Worm (Caenorhabditis elegans) whole organism, L4/young adult: ENCODE measurements around the gene srsx-24.

Experiments
- W03F9.2 ChIP-seq: fragments of 150-350 bp; optimal IDR thresholded peaks from 2 replicates; lab custom pipeline; 2014; ENCODE audit warnings: missing biosample characterization, missing genetic modification characterization
- dao-5 ChIP-seq: sonication (generic microtip); optimal IDR thresholded peaks from 2 replicates; lab custom pipeline; 2016; ENCODE audit warnings: missing genotype, missing genetic modification characterization, moderate library complexity, missing compliant biosample characterization
- him-1 ChIP-seq: sonication (generic microtip); optimal IDR thresholded peaks from 2 replicates; lab custom pipeline; 2016; ENCODE audit warnings: missing genotype, missing genetic modification reagents, missing genetic modification characterization, missing compliant biosample characterization

Gene srsx-24

DNA sequence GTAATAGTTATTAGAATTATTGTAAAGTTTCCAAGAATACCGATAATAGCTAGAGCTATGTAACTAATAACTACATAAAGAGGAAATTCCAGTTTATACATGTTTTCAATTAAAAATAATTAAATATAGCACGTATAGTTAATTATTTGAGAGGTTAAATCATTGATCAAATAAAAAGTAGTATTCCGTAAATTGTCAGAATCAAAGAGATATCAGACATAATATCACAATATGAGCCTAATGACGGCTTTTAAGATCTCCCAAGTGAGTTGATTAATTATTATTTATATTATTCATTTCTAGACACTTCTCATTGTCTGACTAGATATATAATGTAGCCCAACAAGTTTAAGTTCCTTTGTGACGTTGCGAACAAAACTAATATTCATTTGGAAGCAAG lies at the start of gene srsx-24:
srsx-24 (minus strand) TSS at position 101 of the 400 bp plus-strand sequence.
- no peak for TF ChIP-seq him-1 (tag; lab: Kevin White, UChicago)
- no peak for TF ChIP-seq W03F9.2 (tag; lab: Kevin White, UChicago)
- no peak for TF ChIP-seq dao-5 (tag; lab: Kevin White, UChicago)

DNA sequence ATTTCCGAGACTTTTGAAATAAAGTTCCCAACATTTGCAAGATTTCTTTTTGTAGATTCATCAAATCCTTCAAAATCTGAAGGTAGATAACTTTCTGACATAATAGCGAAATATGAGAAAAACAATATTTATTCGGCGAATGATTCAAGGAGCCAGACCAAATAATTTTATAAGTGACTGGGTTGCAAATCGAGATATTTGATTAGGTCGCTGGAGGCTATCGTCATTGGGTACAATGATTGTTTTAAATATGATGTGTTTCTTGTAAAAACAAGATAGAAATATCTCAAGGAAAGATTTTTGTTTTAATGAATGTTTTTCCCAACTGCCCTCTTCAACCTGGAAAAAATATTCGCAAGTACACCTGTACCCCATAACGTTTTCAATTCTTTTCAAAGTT lies 49.6 kb upstream of the srsx-24 start, which contains the start of gene srw-69:
srw-69 (minus strand) TSS at position 101 of the 400 bp plus-strand sequence.
- TF ChIP-seq W03F9.2 (tag; lab: Kevin White, UChicago) = no peak

DNA sequence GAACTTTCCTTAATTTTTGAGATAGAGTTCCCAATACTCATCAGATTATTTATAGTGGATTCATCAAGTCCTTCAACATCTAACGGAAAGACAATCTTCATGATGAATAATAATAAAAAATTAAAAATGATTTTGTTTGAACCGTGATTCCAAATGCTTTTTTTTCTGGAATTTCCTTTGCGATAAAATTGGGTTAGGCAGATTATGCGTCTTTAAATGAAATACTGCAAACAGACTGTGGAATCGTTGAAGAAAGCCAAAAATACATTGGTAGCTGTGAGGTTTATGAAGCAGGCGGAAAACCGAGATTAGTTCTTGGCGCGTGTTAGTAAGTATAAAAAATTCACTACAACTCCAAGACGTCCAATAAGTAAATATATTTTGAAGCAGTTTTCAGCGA lies 47.3 kb upstream of the srsx-24 start, which contains the start of gene srw-68:
srw-68 (minus strand) TSS at position 101 of the 400 bp plus-strand sequence.
- TF ChIP-seq dao-5 (tag; lab: Kevin White, UChicago) (no peak), him-1 (tag; lab: Kevin White, UChicago) (no peak), W03F9.2 (tag; lab: Kevin White, UChicago) (no peak)

DNA sequence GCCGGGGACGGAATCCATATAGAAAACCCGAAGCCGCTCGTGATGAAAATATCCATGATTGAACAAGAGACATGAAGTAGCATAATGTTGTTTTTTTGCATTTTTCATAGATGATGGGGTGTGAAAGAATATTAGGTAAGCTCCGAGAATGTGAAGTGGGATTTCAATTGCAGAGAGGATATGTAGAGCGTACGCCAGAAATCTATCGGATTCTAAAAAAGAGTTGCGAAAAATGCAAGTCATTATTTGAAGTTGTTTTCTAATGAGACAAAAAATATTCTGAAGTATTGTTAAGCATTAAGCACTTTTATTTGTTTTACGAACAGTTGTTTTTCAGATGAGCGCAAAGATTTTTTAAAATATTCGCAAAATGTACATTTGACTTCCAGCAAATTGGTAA lies 45.1 kb upstream of the srsx-24 start, which contains the start of gene F18E3.10:
F18E3.10 (minus strand) TSS at position 101 of the 400 bp plus-strand sequence.
- TF ChIP-seq him-1 (tag; lab: Kevin White, UChicago) (no peak), dao-5 (tag; lab: Kevin White, UChicago) (no peak), W03F9.2 (tag; lab: Kevin White, UChicago) (no peak)

DNA sequence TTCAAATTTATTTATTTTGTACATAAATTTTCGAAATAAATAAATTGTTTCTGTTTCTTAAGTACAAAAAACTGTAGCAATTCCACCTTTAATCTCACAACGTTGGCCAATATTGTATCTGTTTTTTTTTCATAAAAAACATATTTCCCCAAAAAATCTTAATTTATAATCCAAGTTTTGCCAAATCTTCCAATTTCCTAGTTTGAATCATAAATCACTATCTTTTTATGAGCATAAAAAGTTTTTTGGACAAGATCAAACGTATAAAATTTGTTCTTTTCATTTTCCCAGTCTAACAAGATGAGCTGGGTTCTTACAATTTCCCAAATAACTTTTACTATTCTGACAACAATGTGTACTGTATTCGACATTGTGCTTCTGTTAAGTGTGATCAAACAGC lies 40.9 kb upstream of the srsx-24 start, which contains the start of gene srxa-4:
srxa-4 (plus strand) TSS at position 301 of the 400 bp plus-strand sequence.
- TF ChIP-seq W03F9.2 (tag; lab: Kevin White, UChicago) = no peak

DNA sequence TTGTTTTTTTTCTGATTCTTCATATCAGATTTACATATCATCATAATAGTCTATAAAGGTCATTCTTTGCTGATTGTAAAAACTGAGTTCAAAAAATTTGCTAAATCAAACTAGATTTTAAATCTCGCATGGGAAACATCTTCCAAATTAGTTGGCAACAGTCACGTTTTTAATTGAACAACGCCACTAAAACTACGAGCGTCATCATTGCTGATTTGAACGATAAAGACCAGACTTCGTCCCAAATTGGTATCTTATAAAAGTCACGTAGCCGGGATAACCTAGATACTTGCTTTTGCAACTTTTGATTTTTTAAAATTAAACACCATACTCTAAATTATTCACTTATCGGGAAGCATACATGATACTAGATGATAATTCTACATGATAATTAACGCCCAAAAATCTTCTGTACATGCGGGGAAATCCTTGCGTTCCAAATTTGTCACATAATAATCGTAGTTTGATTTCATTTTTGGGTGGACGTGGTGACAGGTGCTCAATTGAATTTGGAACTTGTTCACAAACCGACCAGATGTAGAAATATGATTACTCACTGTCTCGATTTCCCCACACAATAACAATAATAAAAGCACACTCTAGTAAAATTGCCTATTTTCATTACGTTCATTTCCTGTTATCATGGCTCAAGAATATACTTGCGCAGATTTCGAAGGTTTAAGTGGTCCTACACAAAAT lies 37.9 kb upstream of the srsx-24 start, which contains the start of gene srw-67:
srw-67 (plus strand) TSS at position 643 of the 699 bp plus-strand sequence.
- TF ChIP-seq dao-5 (tag; lab: Kevin White, UChicago) (no peak), W03F9.2 (tag; lab: Kevin White, UChicago) (no peak), him-1 (tag; lab: Kevin White, UChicago) (no peak)

DNA sequence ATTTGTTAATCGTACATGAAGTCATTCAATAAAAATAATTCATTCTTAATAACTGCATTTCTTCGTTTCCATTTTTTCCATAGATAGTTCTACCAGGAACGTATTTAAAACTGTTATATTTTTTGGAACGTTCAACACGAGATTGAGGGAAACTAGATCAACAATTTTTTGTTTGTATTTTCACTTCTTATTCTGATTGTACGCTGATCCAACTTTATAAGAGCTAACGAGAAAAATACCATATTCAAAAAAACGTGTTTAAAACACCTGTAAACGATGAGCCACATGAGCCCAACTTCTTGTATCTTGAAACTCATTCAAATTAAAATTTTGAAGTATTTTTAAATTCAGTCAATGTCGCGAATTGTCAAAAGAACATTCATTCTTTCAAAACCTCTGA lies 37.3 kb upstream of the srsx-24 start:
- TF ChIP-seq dao-5 (tag; lab: Kevin White, UChicago) (no peak), him-1 (tag; lab: Kevin White, UChicago) (no peak), W03F9.2 (tag; lab: Kevin White, UChicago) (no peak)

DNA sequence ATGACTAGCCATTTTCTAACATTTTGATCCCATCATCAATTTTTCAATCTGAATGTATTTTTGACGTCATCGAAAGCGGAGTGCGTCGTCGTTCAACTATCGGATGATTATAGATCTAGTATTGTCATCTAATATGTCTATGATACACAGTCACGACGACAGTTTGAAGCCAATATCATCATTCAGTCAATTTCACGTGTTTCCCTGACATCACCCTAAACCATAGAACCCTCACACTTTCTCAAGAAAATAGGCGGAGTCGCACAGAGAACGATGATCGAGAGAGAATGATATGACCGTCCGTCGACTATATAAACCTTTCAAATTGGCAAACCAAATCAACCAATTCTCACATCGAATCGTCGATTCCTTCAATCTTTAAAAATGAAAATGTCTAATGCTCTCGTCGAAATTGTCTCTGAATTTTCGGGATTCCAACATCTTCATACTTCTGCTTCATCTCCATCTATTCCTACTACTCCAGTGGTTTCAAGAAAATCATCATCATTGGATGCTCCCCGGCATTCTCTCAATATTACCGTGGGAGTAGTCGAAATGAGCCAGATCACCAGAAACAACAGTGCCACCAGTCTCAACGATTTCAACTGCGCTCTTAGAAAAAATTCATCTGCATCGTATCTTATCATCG lies 36.6 kb upstream of the srsx-24 start, which contains the start of gene F18E3.13:
F18E3.13 (plus strand) TSS at position 385 of the 649 bp plus-strand sequence.
- no peak for TF ChIP-seq dao-5 (tag; lab: Kevin White, UChicago)

DNA sequence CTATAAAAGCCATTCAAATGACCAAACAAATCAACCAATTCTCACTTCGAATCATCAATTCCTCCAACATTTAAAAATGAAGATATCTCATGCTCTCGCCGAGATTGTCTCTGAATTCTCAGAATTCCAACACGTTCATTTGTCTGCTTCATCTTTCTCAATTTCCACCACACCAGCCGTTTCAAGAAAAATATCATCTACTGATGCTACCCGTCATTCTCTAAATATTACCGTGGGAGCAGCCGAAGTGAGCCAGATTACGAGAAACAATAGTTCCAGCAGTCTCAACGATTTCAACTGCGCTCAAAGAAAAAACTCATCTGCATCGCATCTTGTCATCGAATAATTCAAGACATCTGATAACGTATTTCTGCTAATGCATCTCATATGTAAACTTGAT lies 35.6 kb upstream of the srsx-24 start, which contains the start of gene F18E3.12:
F18E3.12 (plus strand) TSS at position 77 of the 400 bp plus-strand sequence.
- TF ChIP-seq him-1 (tag; lab: Kevin White, UChicago) = no peak
- no peak for TF ChIP-seq W03F9.2 (tag; lab: Kevin White, UChicago)
- TF ChIP-seq dao-5 (tag; lab: Kevin White, UChicago) = no peak

DNA sequence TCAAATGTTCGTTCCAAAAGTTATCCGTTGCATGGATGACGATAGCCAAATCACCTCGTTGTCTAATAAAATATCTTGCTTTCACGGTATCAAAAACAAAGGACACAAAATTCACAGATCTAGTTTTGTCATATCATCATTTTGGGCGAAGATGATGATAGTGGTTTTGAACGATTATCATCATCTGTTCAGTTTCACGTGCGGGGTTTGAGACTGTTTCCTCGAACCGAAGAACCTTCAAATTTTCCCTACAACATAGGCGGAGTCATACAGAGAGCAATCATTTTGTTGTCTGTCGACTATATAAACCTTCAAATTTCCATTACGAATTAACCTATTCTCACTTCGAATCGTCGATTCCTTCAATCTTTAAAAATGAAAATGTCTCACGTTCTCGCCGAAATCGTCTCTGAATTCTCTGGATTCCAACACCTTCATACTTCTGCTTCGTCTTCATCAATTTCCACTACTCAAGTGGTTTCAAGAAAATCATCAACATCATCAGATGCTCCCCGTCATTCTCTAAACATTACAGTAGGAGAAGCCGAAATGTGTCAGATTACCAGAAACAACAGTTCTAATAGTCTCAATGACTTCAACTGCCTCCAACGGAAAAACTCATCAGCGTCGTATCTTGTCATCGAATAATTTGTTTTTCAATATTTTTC lies 34.0 kb upstream of the srsx-24 start, which contains the start of gene F18E3.11:
F18E3.11 (plus strand) TSS at position 376 of the 668 bp plus-strand sequence.
- TF ChIP-seq W03F9.2 (tag; lab: Kevin White, UChicago) (no peak), dao-5 (tag; lab: Kevin White, UChicago) (no peak), him-1 (tag; lab: Kevin White, UChicago) (no peak)

DNA sequence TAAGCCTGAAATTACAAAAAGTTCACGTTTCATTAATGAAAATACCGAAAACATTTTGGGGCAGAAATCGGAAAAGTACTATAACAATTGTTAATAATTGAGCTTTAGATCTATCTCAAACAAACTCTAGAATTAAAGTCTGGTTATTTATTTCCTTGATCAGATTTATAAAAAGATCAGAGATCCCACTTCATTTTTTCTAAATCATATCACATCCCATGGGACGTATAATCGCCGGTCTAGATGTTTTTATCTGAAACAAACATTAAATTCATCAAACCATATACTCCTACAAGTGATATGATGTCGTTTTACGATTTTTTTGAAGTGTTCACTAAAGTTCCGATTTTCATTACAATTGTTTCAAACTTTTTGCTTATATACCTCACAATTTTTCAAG lies 32.4 kb upstream of the srsx-24 start, which contains the start of gene str-41:
str-41 (plus strand) TSS at position 301 of the 400 bp plus-strand sequence.
- TF ChIP-seq him-1 (tag; lab: Kevin White, UChicago) (no peak), W03F9.2 (tag; lab: Kevin White, UChicago) (no peak), dao-5 (tag; lab: Kevin White, UChicago) (no peak)

DNA sequence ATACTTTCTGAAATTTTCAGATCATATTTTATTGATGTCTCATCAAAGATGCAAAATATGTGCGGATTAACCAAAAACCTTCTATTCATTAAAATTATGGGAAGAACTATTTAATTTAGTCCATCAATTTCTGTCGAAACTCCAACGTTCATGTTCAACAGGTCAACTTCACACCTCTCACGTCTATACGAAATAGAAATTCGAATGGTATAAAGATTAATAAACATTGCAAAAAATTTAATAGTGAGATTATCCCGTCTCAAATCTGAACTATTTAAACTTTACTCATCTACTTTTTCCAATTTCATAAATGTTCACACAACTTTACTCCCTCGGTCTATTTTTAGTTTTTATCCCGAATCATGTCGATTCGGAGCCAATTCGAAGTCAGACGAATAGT lies 30.3 kb upstream of the srsx-24 start, which contains the start of gene R13D7.2:
R13D7.2 (plus strand) TSS at position 301 of the 400 bp plus-strand sequence.
- no peak for TF ChIP-seq dao-5 (tag; lab: Kevin White, UChicago)
- no peak for TF ChIP-seq W03F9.2 (tag; lab: Kevin White, UChicago)
- no peak for TF ChIP-seq him-1 (tag; lab: Kevin White, UChicago)

DNA sequence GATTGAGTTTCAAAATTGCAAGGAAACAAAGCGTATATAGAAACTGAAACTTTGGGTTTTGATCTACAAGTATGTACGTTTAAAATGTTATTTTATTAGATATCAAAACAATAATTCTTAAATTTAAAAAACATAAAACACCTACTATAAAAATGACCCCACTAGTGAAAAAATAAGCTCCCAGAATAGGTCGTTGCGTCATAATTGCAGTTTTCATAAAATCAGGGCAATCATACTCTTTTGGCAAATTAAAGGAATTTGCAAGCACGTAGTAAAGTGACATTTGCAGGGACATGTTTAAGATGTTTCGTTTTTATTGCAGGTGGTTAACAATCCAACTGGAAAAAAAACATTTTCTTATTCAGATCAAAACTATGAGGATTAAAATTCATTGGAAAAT lies 29.2 kb upstream of the srsx-24 start, which contains the start of gene srt-6:
srt-6 (minus strand) TSS at position 295 of the 400 bp plus-strand sequence.
- no peak for TF ChIP-seq W03F9.2 (tag; lab: Kevin White, UChicago)
- TF ChIP-seq him-1 (tag; lab: Kevin White, UChicago) = no peak
- no peak for TF ChIP-seq dao-5 (tag; lab: Kevin White, UChicago)
